Worm (Caenorhabditis elegans): ENCODE data around the gene nas-37.

Gene nas-37

ce11 chrX:9932226-9932773 lies 16.6 kb downstream of the nas-37 start, which contains the start of gene tsp-21 (continued):
- TF ChIP-seq zfp-3 (GFP tag; conservative IDR thresholded peaks at IDR 0.05) = no peak
- no peak for TF ChIP-seq egl-27 (tag; optimal IDR thresholded peaks at IDR 0.05)
- TF ChIP-seq F10B5.3 (tag; optimal IDR thresholded peaks at IDR 0.05) = peak; percentile 14
- TF ChIP-seq daf-12 (tag; optimal IDR thresholded peaks at IDR 0.05) = no peak
- TF ChIP-seq hlh-11 (tag; optimal IDR thresholded peaks at IDR 0.05) = peak; percentile 89
- peak; percentile 66 for TF ChIP-seq set-16 (GFP tag; IDR thresholded peaks at IDR 0.05)
- peak; percentile 97 for TF ChIP-seq aha-1 (tag)
- no peak for TF ChIP-seq Y75B8A.6 (GFP tag; IDR thresholded peaks at IDR 0.05)
- peak; percentile 77 to 78 for TF ChIP-seq lsy-2 (tag; optimal IDR thresholded peaks at IDR 0.05)
- peak in 1 of 2 experiments; percentile 68 for TF ChIP-seq hif-1 (tag; optimal IDR thresholded peaks at IDR 0.05)
- TF ChIP-seq tag-97 (GFP tag; IDR thresholded peaks at IDR 0.05) = no peak
- TF ChIP-seq dmd-9 (GFP tag; IDR thresholded peaks at IDR 0.05) = no peak
- TF ChIP-seq tra-1 (GFP tag; IDR thresholded peaks at IDR 0.05) = no peak
- peak; percentile 52 for TF ChIP-seq nhr-102 (tag; optimal IDR thresholded peaks at IDR 0.05)
- TF ChIP-seq zag-1 (tag; optimal IDR thresholded peaks at IDR 0.05) = no peak
- peak; percentile 86 for TF ChIP-seq nhr-25 (tag; optimal IDR thresholded peaks at IDR 0.05; ENCODE audit: borderline replicate concordance, insufficient read depth)
- no peak for TF ChIP-seq madf-5 (GFP tag; IDR thresholded peaks at IDR 0.05)
- TF ChIP-seq ces-1 (GFP tag; optimal IDR thresholded peaks at IDR 0.05) = no peak
- no peak for TF ChIP-seq saeg-2 (GFP tag; IDR thresholded peaks at IDR 0.05)
- TF ChIP-seq nhr-28 (tag; optimal IDR thresholded peaks at IDR 0.05) = peak; percentile 83
- peak; percentile 47 for TF ChIP-seq ceh-28 (tag; optimal IDR thresholded peaks at IDR 0.05)
- no peak for TF ChIP-seq lin-29 (GFP tag; IDR thresholded peaks at IDR 0.05)
- TF ChIP-seq fos-1 (tag; optimal IDR thresholded peaks at IDR 0.05) = no peak
- TF ChIP-seq hlh-30 (tag; optimal IDR thresholded peaks at IDR 0.05; ENCODE audit: insufficient read depth) = peak; percentile 77
- TF ChIP-seq lim-7 (GFP tag; IDR thresholded peaks at IDR 0.05) = no peak
- 0 out of 2 replicates have a peak, but pooled peaks have one; percentile 40 for TF ChIP-seq egl-43 (GFP tag; IDR thresholded peaks at IDR 0.05)
- TF ChIP-seq php-3 (GFP tag; IDR thresholded peaks at IDR 0.05) = peak; percentile 69
- TF ChIP-seq mdl-1 (tag; optimal IDR thresholded peaks at IDR 0.05) = peak; percentile 28 to 79
- peak; percentile 79 for TF ChIP-seq rbr-2 (tag; optimal IDR thresholded peaks at IDR 0.05)
- TF ChIP-seq mes-2 (tag; optimal IDR thresholded peaks at IDR 0.05; ENCODE audit: poor library complexity, severe bottlenecking) = peak; percentile 72
- peak; percentile 40; the same call in 1 of the 2 replicates for TF ChIP-seq madf-9 (GFP tag; conservative IDR thresholded peaks at IDR 0.05)
- peak; percentile 91 for TF ChIP-seq nhr-77 (tag; optimal IDR thresholded peaks at IDR 0.05)
- no peak for TF ChIP-seq spr-3 (GFP tag; optimal IDR thresholded peaks at IDR 0.05)
- TF ChIP-seq unc-62 (GFP tag; optimal IDR thresholded peaks at IDR 0.05 in 1 of 2) = peak in 1 of 2 experiments; percentile 100
- no peak for TF ChIP-seq unc-62 (tag; optimal IDR thresholded peaks at IDR 0.05)
- peak; percentile 95 for TF ChIP-seq dve-1 (tag; optimal IDR thresholded peaks at IDR 0.05; ENCODE audit: insufficient read depth)
- TF ChIP-seq F44E2.7 (GFP tag; IDR thresholded peaks at IDR 0.05) = no peak
- TF ChIP-seq mep-1 (tag; optimal IDR thresholded peaks at IDR 0.05) = peak; percentile 96
- peak; percentile 58; the same call in 1 of the 2 replicates for TF ChIP-seq ctbp-1 (GFP tag; IDR thresholded peaks at IDR 0.05)
- TF ChIP-seq hmg-1.1 (GFP tag; IDR thresholded peaks at IDR 0.05) = peak; percentile 82
- no peak for TF ChIP-seq ceh-44 (GFP tag; IDR thresholded peaks at IDR 0.05)
- no peak for TF ChIP-seq F49E8.2 (tag; optimal IDR thresholded peaks at IDR 0.05; ENCODE audit: borderline replicate concordance)
- peak; percentile 61 for TF ChIP-seq T26A8.4 (GFP tag; IDR thresholded peaks at IDR 0.05)
- peak; percentile 32 for TF ChIP-seq ztf-7 (tag; optimal IDR thresholded peaks at IDR 0.05)
- TF ChIP-seq lin-13 (GFP tag; optimal IDR thresholded peaks at IDR 0.05) = peak; percentile 74
- TF ChIP-seq nhr-11 (tag; optimal IDR thresholded peaks at IDR 0.05) = peak; percentile 61
- TF ChIP-seq nhr-41 (GFP tag; IDR thresholded peaks at IDR 0.05) = 0 out of 2 replicates have a peak, but pooled peaks have one; percentile 38
- no peak for TF ChIP-seq nhr-76 (tag; optimal IDR thresholded peaks at IDR 0.05)
- peak; percentile 70 for TF ChIP-seq nhr-6 (tag; optimal IDR thresholded peaks at IDR 0.05)
- 0 out of 2 replicates have a peak, but pooled peaks have one; percentile 43 for TF ChIP-seq nhr-42 (GFP tag; IDR thresholded peaks at IDR 0.05)
